Fruit fly (Drosophila melanogaster): Measurements from ENCODE around the gene CG14694.

- TF ChIP-seq CG10348 (GFP tag; IDR thresholded peaks at IDR 0.05) (no peak), CG34367 (tag; optimal IDR thresholded peaks at IDR 0.05) (no peak), Snoo (tag; optimal IDR thresholded peaks at IDR 0.05) (no peak), CG12605 (GFP tag; IDR thresholded peaks at IDR 0.05) (no peak), CG15710 (tag; optimal IDR thresholded peaks at IDR 0.05) (no peak), rn (GFP tag; IDR thresholded peaks at IDR 0.05) (no peak), CG13204 (GFP tag; optimal IDR thresholded peaks at IDR 0.05) (no peak), fd96Ca (GFP tag; IDR thresholded peaks at IDR 0.05) (no peak)
Observed at dm6 chr3R:10872820-10873219, 13.2 kb upstream of the CG14694 start, which contains the start of gene CG4596.

Data from whole organism, pupa.